Fruit fly (Drosophila melanogaster): ENCODE data around the gene eIF4E4.
A peak's percentile ranks its signal among the peaks of the same experiment; 100 is the strongest.

Gene eIF4E4

dm6 chr3L:6703368-6703807 is 37.9 kb upstream of the eIF4E4 start, which contains the start of gene SP1173 (continued):
- TF ChIP-seq tna (GFP tag; IDR thresholded peaks at IDR 0.05; ENCODE audit: partially characterized antibody) (peak; percentile 61), CG11504 (tag; optimal IDR thresholded peaks at IDR 0.05) (peak; percentile 30), Nf-YC (tag; optimal IDR thresholded peaks at IDR 0.05) (peak; percentile 39), CoRest (tag; optimal IDR thresholded peaks at IDR 0.05) (peak; percentile 9), CG13775 (GFP tag; optimal IDR thresholded peaks at IDR 0.05) (peak; percentile 20), kni (GFP tag; optimal IDR thresholded peaks at IDR 0.05) (peak; percentile 21), fd3F (GFP tag; optimal IDR thresholded peaks at IDR 0.05) (no peak), HLH4C (GFP tag; IDR thresholded peaks at IDR 0.05; ENCODE audit: partially characterized antibody) (peak; percentile 54; the same call in 2 of the 3 replicates), CG3163 (GFP tag; optimal IDR thresholded peaks at IDR 0.05) (peak; percentile 41), Dbx (GFP tag; IDR thresholded peaks at IDR 0.05) (peak; percentile 74; the same call in 2 of the 3 replicates), cwo (GFP tag; optimal IDR thresholded peaks at IDR 0.05) (peak; percentile 44), CG5180 (GFP tag; optimal IDR thresholded peaks at IDR 0.05) (peak; percentile 24), cas (GFP tag; IDR thresholded peaks at IDR 0.05) (0 out of 2 replicates have a peak, but pooled peaks have one; percentile 32), B-H1 (GFP tag; IDR thresholded peaks at IDR 0.05) (no peak; the same call in 2 of the 3 replicates), Hr39 (optimal IDR thresholded peaks at IDR 0.05) (no peak), CG17186 (GFP tag; optimal IDR thresholded peaks at IDR 0.05) (peak; percentile 35), Nf-YB (GFP tag; optimal IDR thresholded peaks at IDR 0.05) (no peak), CG3407 (GFP tag; optimal IDR thresholded peaks at IDR 0.05) (peak; percentile 22), ssp (GFP tag; IDR thresholded peaks at IDR 0.05) (no peak), Lhr (GFP tag; optimal IDR thresholded peaks at IDR 0.05) (peak; percentile 40), CG13287 (GFP tag; IDR thresholded peaks at IDR 0.05; ENCODE audit: partially characterized antibody) (peak; percentile 65), CG5953 (GFP tag; IDR thresholded peaks at IDR 0.05) (0 out of 2 replicates have a peak, but pooled peaks have one; percentile 33), CG9932 (GFP tag; IDR thresholded peaks at IDR 0.05) (peak; percentile 55; the same call in 1 of the 2 replicates), gcm2 (GFP tag; optimal IDR thresholded peaks at IDR 0.05) (peak; percentile 30), ttk (GFP tag; IDR thresholded peaks at IDR 0.05) (peak; percentile 34; the same call in 1 of the 2 replicates), NfI (GFP tag; optimal IDR thresholded peaks at IDR 0.05) (peak; percentile 33), Opbp (GFP tag; IDR thresholded peaks at IDR 0.05; ENCODE audit: partially characterized antibody) (peak; percentile 65; the same call in 1 of the 3 replicates), chm (GFP tag; IDR thresholded peaks at IDR 0.05) (peak; percentile 92), sim (GFP tag; IDR thresholded peaks at IDR 0.05) (no peak), gro (GFP tag; optimal IDR thresholded peaks at IDR 0.05) (peak; percentile 41), Awh (GFP tag; IDR thresholded peaks at IDR 0.05) (peak; percentile 37; the same call in 1 of the 2 replicates), Bdp1 (GFP tag; optimal IDR thresholded peaks at IDR 0.05) (peak; percentile 16), trem (tag; optimal IDR thresholded peaks at IDR 0.05) (peak; percentile 25), psq (GFP tag; optimal IDR thresholded peaks at IDR 0.05) (no peak), Dll (GFP tag; IDR thresholded peaks at IDR 0.05; ENCODE audit: partially characterized antibody) (peak; percentile 54; the same call in 2 of the 4 replicates), CG7987 (GFP tag; optimal IDR thresholded peaks at IDR 0.05) (peak; percentile 30), lov (optimal IDR thresholded peaks at IDR 0.05) (no peak), lov (GFP tag; IDR thresholded peaks at IDR 0.05) (peak; percentile 56; the same call in 1 of the 3 replicates), CG15514 (GFP tag; optimal IDR thresholded peaks at IDR 0.05) (peak; percentile 59), jumu (GFP tag; optimal IDR thresholded peaks at IDR 0.05) (peak; percentile 23), Myb (GFP tag; optimal IDR thresholded peaks at IDR 0.05) (peak; percentile 3), CG7372 (GFP tag; IDR thresholded peaks at IDR 0.05) (0 out of 2 replicates have a peak, but pooled peaks have one; percentile 17), sqz (GFP tag; optimal IDR thresholded peaks at IDR 0.05) (peak; percentile 97), fd96Cb (tag; optimal IDR thresholded peaks at IDR 0.05) (no peak), gce (GFP tag; IDR thresholded peaks at IDR 0.05) (peak; percentile 78; the same call in 2 of the 3 replicates), CG34422 (GFP tag; IDR thresholded peaks at IDR 0.05) (peak; percentile 88; the same call in 1 of the 3 replicates), CG2116 (GFP tag; optimal IDR thresholded peaks at IDR 0.05) (peak; percentile 3), croc (GFP tag; conservative IDR thresholded peaks at IDR 0.05) (no peak), nerfin-1 (tag; optimal IDR thresholded peaks at IDR 0.05) (peak; percentile 96), CG9727 (GFP tag; optimal IDR thresholded peaks at IDR 0.05) (no peak)

Measured in whole organism, embryonic.